Fruit fly (Drosophila melanogaster) Kc167 (cell line): ENCODE results near the gene CG11350.

Source experiments
- Myc ChIP-seq: fragments of >200 bp; optimal IDR thresholded peaks from 2 replicates; lab custom pipeline; 2017; ENCODE audit warnings: missing external identifiers
- ttk ChIP-seq: sonication (Bioruptor generic); optimal IDR thresholded peaks from 2 replicates; lab custom pipeline; 2017; ENCODE audit warnings: missing external identifiers

DNA sequence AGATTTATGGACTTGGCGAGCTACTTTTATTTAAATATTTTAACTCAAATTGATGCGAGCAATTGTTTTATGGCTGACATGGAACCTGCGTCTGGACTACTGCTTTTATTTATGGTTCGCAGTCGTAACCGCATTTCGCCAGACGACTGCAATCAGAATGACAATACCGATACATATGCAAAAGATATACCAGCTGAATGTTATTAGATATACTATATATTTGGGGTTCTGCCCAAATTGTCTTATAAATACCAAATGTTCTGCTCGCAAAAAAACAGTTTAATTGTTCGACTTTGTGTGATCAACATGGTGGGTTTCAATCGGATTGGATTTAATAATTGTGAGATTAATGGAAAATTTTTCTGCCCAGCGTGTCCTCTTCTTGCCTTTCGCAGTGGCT is 12.9 kb upstream of the CG11350 start, which contains the start of gene CG32249:
- TF ChIP-seq Myc: no peak
- TF ChIP-seq ttk: no peak
